Worm (Caenorhabditis elegans) whole organism, mixed stage, embryonic: ENCODE results near the gene gtbp-1.
A peak's percentile ranks its signal among the peaks of the same experiment; 100 is the strongest.

Experiments
- M03D4.4 ChIP-seq: sonication (generic microtip); optimal IDR thresholded peaks from 2 replicates; lab custom pipeline; 2017; ENCODE audit warnings: mild to moderate bottlenecking, missing genetic modification characterization, missing compliant biosample characterization
- bed-3 ChIP-seq: fragments of 200-800 bp; sonication (Bioruptor generic); optimal IDR thresholded peaks from 3 replicates; lab custom pipeline; 2018; ENCODE audit warnings: mild to moderate bottlenecking, missing genetic modification characterization, moderate library complexity, missing compliant biosample characterization
- blmp-1 ChIP-seq: fragments of 150-350 bp; optimal IDR thresholded peaks from 2 replicates; lab custom pipeline; 2014; ENCODE audit warnings: missing biosample characterization, missing genetic modification characterization
- ceh-39 ChIP-seq: fragments of 150-350 bp; optimal IDR thresholded peaks from 2 replicates; lab custom pipeline; 2014; ENCODE audit warnings: missing biosample characterization, missing genetic modification characterization
- ceh-43 ChIP-seq: fragments of 200-800 bp; sonication (Bioruptor generic); optimal IDR thresholded peaks from 2 replicates; lab custom pipeline; 2018; ENCODE audit warnings: mild to moderate bottlenecking, missing genetic modification characterization, moderate library complexity, missing compliant biosample characterization
- ceh-83 ChIP-seq: fragments of 200-800 bp; sonication (Bioruptor generic); optimal IDR thresholded peaks from 2 replicates; lab custom pipeline; 2018; ENCODE audit warnings: mild to moderate bottlenecking, missing genetic modification characterization, missing compliant biosample characterization
- ces-1 ChIP-seq: fragments of 150-350 bp; optimal IDR thresholded peaks from 2 replicates; lab custom pipeline; 2014; ENCODE audit warnings: missing biosample characterization, missing genetic modification reagents, missing genetic modification characterization
- cnd-1 ChIP-seq: fragments of 200-800 bp; sonication (Bioruptor generic); optimal IDR thresholded peaks from 2 replicates; lab custom pipeline; 2018; ENCODE audit warnings: mild to moderate bottlenecking, missing genetic modification characterization, missing compliant biosample characterization
- drap-1 ChIP-seq: fragments of 200-800 bp; sonication (Bioruptor generic); optimal IDR thresholded peaks from 3 replicates; lab custom pipeline; 2018; ENCODE audit warnings: mild to moderate bottlenecking, missing genetic modification characterization, missing compliant biosample characterization
- elt-1 ChIP-seq: sonication (generic microtip); optimal IDR thresholded peaks from 2 replicates; lab custom pipeline; 2017; ENCODE audit warnings: missing genetic modification characterization, mild to moderate bottlenecking, missing compliant biosample characterization, antibody characterized with exemption, moderate library complexity, borderline replicate concordance; ENCODE audit not compliant: insufficient read depth
- elt-3 ChIP-seq: fragments of 150-350 bp; optimal IDR thresholded peaks from 2 replicates; lab custom pipeline; 2014; ENCODE audit warnings: missing biosample characterization, missing genetic modification characterization
- flh-1 ChIP-seq: fragments of 200-800 bp; sonication (Bioruptor generic); optimal IDR thresholded peaks from 2 replicates; lab custom pipeline; 2018; ENCODE audit warnings: mild to moderate bottlenecking, missing genetic modification characterization, moderate library complexity, missing compliant biosample characterization
- ham-2 ChIP-seq: fragments of 200-800 bp; sonication (Bioruptor generic); optimal IDR thresholded peaks from 2 replicates; lab custom pipeline; 2018; ENCODE audit warnings: mild to moderate bottlenecking, missing genetic modification characterization, missing compliant biosample characterization
- hlh-1 ChIP-seq: fragments of 150-350 bp; optimal IDR thresholded peaks from 2 replicates; lab custom pipeline; 2014; ENCODE audit warnings: missing biosample characterization, missing genetic modification reagents, missing genetic modification characterization
- lin-13 ChIP-seq: fragments of 150-350 bp; optimal IDR thresholded peaks from 2 replicates; lab custom pipeline; 2014; ENCODE audit warnings: missing biosample characterization, missing genetic modification characterization
- lin-32 ChIP-seq: fragments of 200-800 bp; sonication (Bioruptor generic); optimal IDR thresholded peaks from 2 replicates; lab custom pipeline; 2018; ENCODE audit warnings: mild to moderate bottlenecking, missing genetic modification characterization, missing compliant biosample characterization
- lsy-2 ChIP-seq: fragments of 150-350 bp; optimal IDR thresholded peaks from 2 replicates; lab custom pipeline; 2014; ENCODE audit warnings: missing biosample characterization, missing genetic modification characterization
- mab-5 ChIP-seq: fragments of 150-350 bp; optimal IDR thresholded peaks from 2 replicates; lab custom pipeline; 2014; ENCODE audit warnings: missing biosample characterization, missing genetic modification characterization
- mep-1 ChIP-seq: fragments of 150-350 bp; optimal IDR thresholded peaks from 2 replicates; lab custom pipeline; 2017; ENCODE audit warnings: missing biosample characterization, missing genetic modification reagents, missing genetic modification characterization, inconsistent platforms
- mls-2 ChIP-seq: sonication (generic microtip); optimal IDR thresholded peaks from 2 replicates; lab custom pipeline; 2016; ENCODE audit warnings: mild to moderate bottlenecking, missing genetic modification characterization, moderate library complexity, missing compliant biosample characterization
- nhr-12 ChIP-seq: fragments of 150-350 bp; optimal IDR thresholded peaks from 2 replicates; lab custom pipeline; 2014; ENCODE audit warnings: missing biosample characterization, missing genetic modification characterization
- nhr-2 ChIP-seq: fragments of 150-350 bp; optimal IDR thresholded peaks from 2 replicates; lab custom pipeline; 2014; ENCODE audit warnings: missing biosample characterization, missing genetic modification characterization
- nhr-237 ChIP-seq: fragments of 150-350 bp; optimal IDR thresholded peaks from 2 replicates; lab custom pipeline; 2014; ENCODE audit warnings: missing biosample characterization, missing genetic modification characterization
- nhr-28 ChIP-seq: fragments of 150-350 bp; optimal IDR thresholded peaks from 2 replicates; lab custom pipeline; 2014; ENCODE audit warnings: missing biosample characterization, missing genetic modification characterization
- nhr-76 ChIP-seq: sonication (generic microtip); optimal IDR thresholded peaks from 2 replicates; lab custom pipeline; 2017; ENCODE audit warnings: missing biosample characterization, missing genetic modification characterization
- pha-4 ChIP-seq: fragments of 150-350 bp; optimal IDR thresholded peaks from 2 replicates; lab custom pipeline; 2018; ENCODE audit warnings: missing biosample characterization, missing genetic modification reagents, missing genetic modification characterization
- sem-2 ChIP-seq: fragments of 200-800 bp; sonication (Bioruptor generic); optimal IDR thresholded peaks from 2 replicates; lab custom pipeline; 2018; ENCODE audit warnings: mild to moderate bottlenecking, missing genetic modification characterization, missing compliant biosample characterization
- snpc-4 ChIP-seq: fragments of 150-350 bp; optimal IDR thresholded peaks from 2 replicates; lab custom pipeline; 2014; ENCODE audit warnings: missing biosample characterization, missing genetic modification characterization
- sptf-1 ChIP-seq: sonication (generic microtip); optimal IDR thresholded peaks from 2 replicates; lab custom pipeline; 2017; ENCODE audit warnings: mild to moderate bottlenecking, missing genetic modification characterization, moderate library complexity, missing compliant biosample characterization
- tbx-8 ChIP-seq: fragments of 200-800 bp; sonication (Bioruptor generic); optimal IDR thresholded peaks from 2 replicates; lab custom pipeline; 2018; ENCODE audit warnings: mild to moderate bottlenecking, missing genetic modification characterization, moderate library complexity, missing compliant biosample characterization
- unc-120 ChIP-seq: sonication (generic microtip); optimal IDR thresholded peaks from 2 replicates; lab custom pipeline; 2017; ENCODE audit warnings: missing genetic modification characterization, missing compliant biosample characterization; ENCODE audit not compliant: poor library complexity, severe bottlenecking
- unc-39 ChIP-seq: fragments of 150-350 bp; optimal IDR thresholded peaks from 2 replicates; lab custom pipeline; 2014; ENCODE audit warnings: missing biosample characterization, missing genetic modification characterization
- unc-62 ChIP-seq: fragments of 150-350 bp; optimal IDR thresholded peaks from 2 replicates; lab custom pipeline; 2014; ENCODE audit warnings: missing biosample characterization, missing genetic modification reagents, missing genetic modification characterization
- zip-8 ChIP-seq: fragments of 150-350 bp; optimal IDR thresholded peaks from 2 replicates; lab custom pipeline; 2014; ENCODE audit warnings: missing biosample characterization, missing genetic modification characterization
- ztf-11 ChIP-seq: fragments of 150-350 bp; optimal IDR thresholded peaks from 2 replicates; lab custom pipeline; 2014; ENCODE audit warnings: missing biosample characterization, missing genetic modification characterization

gtbp-1 gene

DNA sequence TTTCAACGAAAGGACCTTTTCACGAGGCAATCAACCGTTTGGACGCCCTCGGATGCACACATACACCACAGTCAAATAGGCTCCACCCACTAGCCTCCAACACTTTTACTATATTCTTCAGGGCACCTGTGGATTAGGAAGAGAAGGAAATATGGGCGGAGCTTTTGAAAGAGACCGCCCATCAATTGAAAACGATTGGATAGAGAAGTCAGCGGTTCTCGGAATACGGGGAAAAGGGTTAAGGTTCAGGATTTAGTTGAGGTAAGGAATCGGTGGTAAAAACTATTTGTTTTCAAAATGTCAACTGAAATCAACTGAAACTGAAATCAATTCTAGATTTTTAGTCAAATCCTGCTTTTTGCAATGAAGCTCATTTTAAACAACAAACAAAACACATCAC, 18.3 kb downstream of the gtbp-1 start, which contains the start of gene egl-38:
TSS of gene egl-38 (minus strand) at position 101 of the 400 bp plus-strand sequence.
- no peak for TF ChIP-seq sem-2 (GFP tag; lab: Kevin White, UChicago)
- no peak for TF ChIP-seq tbx-8 (GFP tag; lab: Kevin White, UChicago)
- TF ChIP-seq nhr-2 (tag; lab: Kevin White, UChicago), result no peak
- TF ChIP-seq ceh-83 (GFP tag; lab: Kevin White, UChicago), result no peak
- TF ChIP-seq zip-8, result no peak
- TF ChIP-seq nhr-237 (tag; lab: Kevin White, UChicago), result no peak
- no peak for TF ChIP-seq lin-32 (GFP tag; lab: Kevin White, UChicago)
- TF ChIP-seq nhr-12 (tag; lab: Kevin White, UChicago), result no peak
- no peak for TF ChIP-seq elt-3 (tag; lab: Kevin White, UChicago)

DNA sequence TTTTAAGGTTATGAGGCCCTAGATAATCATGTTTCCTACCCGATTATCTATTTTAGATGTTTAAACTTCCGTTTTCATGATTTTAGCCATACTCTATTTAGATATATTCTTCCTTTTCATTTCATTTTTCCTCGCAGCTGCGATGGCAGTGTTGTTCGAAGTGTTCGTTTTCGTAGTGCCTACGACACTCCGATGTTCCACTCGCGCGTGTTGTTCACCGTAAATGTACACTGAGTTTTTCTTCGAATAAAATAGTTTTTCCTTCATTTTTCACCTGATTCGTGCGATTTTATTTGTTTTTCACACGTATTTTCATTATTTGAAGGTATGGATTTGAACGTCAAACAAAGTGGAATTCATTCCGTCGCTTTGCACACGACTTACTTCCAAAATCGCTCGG, 31.9 kb downstream of the gtbp-1 start, which contains the start of gene dis-3:
TSS of gene dis-3 (plus strand) at position 322 of the 400 bp plus-strand sequence.
- TF ChIP-seq cnd-1 (tag; lab: Kevin White, UChicago), result no peak
- no peak for TF ChIP-seq lsy-2
- TF ChIP-seq ceh-83 (GFP tag; lab: Kevin White, UChicago), result no peak
- peak; percentile 1 for TF ChIP-seq pha-4 (tag; lab: Kevin White, UChicago)
- TF ChIP-seq nhr-2 (tag; lab: Kevin White, UChicago), result no peak
- no peak for TF ChIP-seq zip-8
- TF ChIP-seq nhr-237 (tag; lab: Kevin White, UChicago), result no peak
- TF ChIP-seq, all 35 proteins: peak for 1

ce11 chrIV:10095171-10095570, 33.6 kb downstream of the gtbp-1 start, which contains the start of the genes C04G2.5 and msp-36:
C04G2.5 (minus strand) TSS chrIV:10095271.
msp-36 (plus strand) TSS chrIV:10095433.
- no peak for TF ChIP-seq lin-32 (GFP tag; lab: Kevin White, UChicago)
- TF ChIP-seq flh-1, result no peak

DNA sequence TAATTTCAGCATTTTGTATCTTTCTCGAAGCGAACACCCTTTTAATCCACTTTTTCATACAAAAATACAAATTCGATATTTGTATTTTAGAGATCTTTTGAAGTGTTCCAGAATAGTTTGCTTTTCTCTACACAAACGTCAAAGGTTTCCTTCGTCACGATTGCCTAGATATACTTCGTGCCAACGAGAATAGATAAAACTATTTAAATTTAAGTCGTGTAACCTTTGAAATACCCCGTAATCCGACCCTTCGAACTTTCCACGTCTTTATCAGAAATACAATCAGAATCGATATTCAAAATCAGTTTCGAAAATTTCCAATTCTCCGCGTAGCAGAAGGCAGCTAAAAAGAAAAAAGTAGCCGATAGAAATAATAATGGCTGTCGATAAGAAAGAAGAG, 38.4 kb downstream of the gtbp-1 start, which contains the start of gene ttbk-5:
TSS of gene ttbk-5 (plus strand) at position 301 of the 400 bp plus-strand sequence.
- TF ChIP-seq sptf-1 (tag; lab: Kevin White, UChicago) (no peak), blmp-1 (tag; lab: Kevin White, UChicago) (peak; percentile 55)
- TF ChIP-seq, all 35 proteins: peak for 1

DNA sequence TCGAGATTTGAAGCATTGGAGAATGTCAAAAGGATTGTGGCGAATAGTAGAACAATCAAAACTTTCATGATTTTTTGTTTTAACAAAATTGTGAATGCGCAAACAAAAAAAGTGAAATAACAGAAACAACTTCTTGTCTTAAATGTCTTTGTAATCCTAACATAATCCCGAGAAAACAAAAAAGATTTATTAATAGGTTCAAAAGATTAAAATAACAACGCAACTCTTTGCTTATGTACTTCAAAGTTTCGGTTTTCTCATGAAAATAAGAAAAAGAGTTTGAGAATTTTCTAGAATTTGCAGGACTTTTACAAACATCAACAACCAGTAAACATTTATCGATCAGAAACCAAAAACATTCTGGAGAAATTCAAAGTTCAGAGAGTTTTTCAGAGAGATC, 39.0 kb downstream of the gtbp-1 start, which contains the start of gene ttr-39:
TSS of gene ttr-39 (minus strand) at position 101 of the 400 bp plus-strand sequence.
- TF ChIP-seq blmp-1 (tag; lab: Kevin White, UChicago), result peak; percentile 90
- TF ChIP-seq ces-1 (GFP tag; lab: Kevin White, UChicago), result no peak

DNA sequence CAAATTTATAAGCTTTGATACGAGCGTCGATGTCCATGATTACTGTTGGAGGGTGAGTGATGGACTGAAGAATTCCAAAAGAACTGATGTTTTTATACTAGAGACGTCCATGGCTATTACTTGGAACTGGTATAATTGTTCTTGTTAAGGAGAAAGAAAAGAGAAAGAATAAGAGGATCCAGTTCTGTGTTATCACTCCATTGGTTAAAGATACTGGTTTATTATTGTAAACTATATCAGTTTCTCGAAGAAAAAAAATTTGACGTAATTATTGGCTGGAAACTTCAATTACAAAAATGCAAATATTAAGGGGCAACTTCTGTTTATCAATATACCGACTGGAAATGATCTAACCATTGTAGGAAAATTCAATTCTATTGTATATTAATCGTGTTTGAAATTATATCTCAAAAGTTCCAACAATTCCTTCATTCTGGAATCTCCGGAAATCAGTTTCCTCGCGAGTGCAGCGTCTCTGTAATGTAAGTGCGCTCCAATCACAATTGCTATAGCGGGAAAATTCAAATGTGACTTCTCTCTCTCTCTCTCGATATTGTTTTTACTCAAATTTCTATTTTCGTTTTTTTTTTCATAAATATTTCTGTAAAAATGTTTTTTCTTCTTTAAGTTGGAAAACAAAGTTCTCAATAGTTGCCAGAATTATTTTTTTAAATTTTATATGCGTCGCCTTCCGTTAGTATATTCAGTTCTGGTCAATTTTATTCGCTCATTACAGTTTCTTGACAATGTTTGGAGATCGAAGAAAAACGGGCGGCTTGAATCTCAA, 43.2 kb downstream of the gtbp-1 start, which contains the start of the genes col-2 and ndc-80:
TSS of gene col-2 (minus strand) at position 51 of the 787 bp plus-strand sequence.
TSS of gene ndc-80 (plus strand) at position 737 of the 787 bp plus-strand sequence.
- TF ChIP-seq pha-4 (tag; lab: Kevin White, UChicago) (peak; percentile 44), ham-2 (GFP tag; lab: Kevin White, UChicago) (no peak), mab-5 (tag; lab: Kevin White, UChicago) (no peak), mls-2 (tag; lab: Kevin White, UChicago) (no peak), tbx-8 (GFP tag; lab: Kevin White, UChicago) (no peak), nhr-12 (tag; lab: Kevin White, UChicago) (no peak), lsy-2 (peak; percentile 75), snpc-4 (no peak), ceh-39 (tag; lab: Kevin White, UChicago) (peak; percentile 88), nhr-76 (no peak), nhr-28 (tag; lab: Kevin White, UChicago) (no peak), unc-62 (GFP tag; lab: Kevin White, UChicago) (peak; percentile 20), unc-120 (peak; percentile 78), mep-1 (no peak), flh-1 (no peak), ces-1 (GFP tag; lab: Kevin White, UChicago) (peak; percentile 60), sptf-1 (tag; lab: Kevin White, UChicago) (no peak), sem-2 (GFP tag; lab: Kevin White, UChicago) (no peak), ceh-83 (GFP tag; lab: Kevin White, UChicago) (no peak), nhr-2 (tag; lab: Kevin White, UChicago) (no peak), ceh-43 (GFP tag; lab: Kevin White, UChicago) (no peak), lin-13 (tag; lab: Kevin White, UChicago) (no peak), ztf-11 (tag; lab: Kevin White, UChicago) (no peak), elt-3 (tag; lab: Kevin White, UChicago) (no peak), hlh-1 (tag; lab: Kevin White, UChicago) (no peak), M03D4.4 (tag; lab: Kevin White, UChicago) (no peak), blmp-1 (tag; lab: Kevin White, UChicago) (no peak), bed-3 (GFP tag; lab: Kevin White, UChicago) (no peak), lin-32 (GFP tag; lab: Kevin White, UChicago) (no peak), cnd-1 (tag; lab: Kevin White, UChicago) (no peak), drap-1 (GFP tag; lab: Kevin White, UChicago) (no peak), nhr-237 (tag; lab: Kevin White, UChicago) (peak; percentile 65), unc-39 (tag; lab: Kevin White, UChicago) (no peak), zip-8 (no peak), elt-1 (tag; lab: Kevin White, UChicago) (no peak)
